Worm (Caenorhabditis elegans): ENCODE results near the gene F52H2.5.

Gene F52H2.5

ce11 chrX:2549322-2549721, 10.6 kb downstream of the F52H2.5 start (continued):
- TF ChIP-seq elt-2 (tag; optimal IDR thresholded peaks at IDR 0.05) (peak; percentile 91), odd-2 (tag; optimal IDR thresholded peaks at IDR 0.05) (peak; percentile 51), hlh-6 (tag; optimal IDR thresholded peaks at IDR 0.05) (peak; percentile 87), ceh-9 (tag; optimal IDR thresholded peaks at IDR 0.05) (peak; percentile 64), sox-2 (GFP tag; IDR thresholded peaks at IDR 0.05) (peak; percentile 68), pha-4 (tag; optimal IDR thresholded peaks at IDR 0.05) (no peak), C08G9.2 (tag; optimal IDR thresholded peaks at IDR 0.05) (peak; percentile 78), nhr-232 (tag; optimal IDR thresholded peaks at IDR 0.05) (peak; percentile 80), ceh-45 (GFP tag; IDR thresholded peaks at IDR 0.05) (peak; percentile 73), ceh-22 (tag; optimal IDR thresholded peaks at IDR 0.05) (no peak), ceh-19 (GFP tag; optimal IDR thresholded peaks at IDR 0.05) (peak; percentile 85), dmd-4 (tag; optimal IDR thresholded peaks at IDR 0.05; ENCODE audit: borderline replicate concordance) (peak; percentile 85), hlh-8 (tag; optimal IDR thresholded peaks at IDR 0.05) (peak; percentile 32), eyg-1 (tag; optimal IDR thresholded peaks at IDR 0.05) (peak; percentile 79), mec-3 (tag; optimal IDR thresholded peaks at IDR 0.05; ENCODE audit: borderline replicate concordance) (no peak), pat-9 (tag; optimal IDR thresholded peaks at IDR 0.05) (peak; percentile 85), npax-4 (tag; optimal IDR thresholded peaks at IDR 0.05) (peak; percentile 47), ceh-30 (tag; optimal IDR thresholded peaks at IDR 0.05) (no peak), C38D4.7 (GFP tag; optimal IDR thresholded peaks at IDR 0.05) (peak; percentile 82), pros-1 (tag; optimal IDR thresholded peaks at IDR 0.05) (no peak), unc-86 (tag; optimal IDR thresholded peaks at IDR 0.05) (peak; percentile 70), zip-5 (tag; optimal IDR thresholded peaks at IDR 0.05) (peak; percentile 54), K09A11.1 (tag; optimal IDR thresholded peaks at IDR 0.05; ENCODE audit: insufficient read depth) (peak; percentile 71), ceh-6 (GFP tag; optimal IDR thresholded peaks at IDR 0.05) (peak; percentile 88), ceh-31 (tag; optimal IDR thresholded peaks at IDR 0.05) (peak; percentile 62), ama-1 (optimal IDR thresholded peaks at IDR 0.05) (no peak), ztf-16 (tag; optimal IDR thresholded peaks at IDR 0.05) (peak; percentile 82), ttx-3 (tag; optimal IDR thresholded peaks at IDR 0.05) (peak; percentile 79), lim-6 (tag; optimal IDR thresholded peaks at IDR 0.05) (no peak), ahr-1 (tag; optimal IDR thresholded peaks at IDR 0.05) (peak; percentile 51), che-1 (tag; optimal IDR thresholded peaks at IDR 0.05) (peak; percentile 86), sdc-2 (tag; optimal IDR thresholded peaks at IDR 0.05) (peak; percentile 84), hlh-15 (tag; optimal IDR thresholded peaks at IDR 0.05) (peak; percentile 76), ceh-2 (tag; optimal IDR thresholded peaks at IDR 0.05) (peak; percentile 47), elt-4 (tag; optimal IDR thresholded peaks at IDR 0.05) (peak; percentile 75), hlh-30 (tag; optimal IDR thresholded peaks at IDR 0.05; ENCODE audit: insufficient read depth) (no peak)

- TF ChIP-seq C38D4.7 (GFP tag; optimal IDR thresholded peaks at IDR 0.05) (no peak), elt-2 (tag; optimal IDR thresholded peaks at IDR 0.05) (no peak), ceh-2 (tag; optimal IDR thresholded peaks at IDR 0.05) (no peak), pag-3 (tag; optimal IDR thresholded peaks at IDR 0.05; ENCODE audit: borderline replicate concordance) (no peak)
Observed at ce11 chrX:2548884-2549283, 11.0 kb downstream of the F52H2.5 start, which contains the start of gene smvt-1. TSS of gene smvt-1 (minus strand) at chrX:2548984.

- TF ChIP-seq ceh-22 (tag; optimal IDR thresholded peaks at IDR 0.05) (no peak), T23F11.4 (GFP tag; optimal IDR thresholded peaks at IDR 0.05) (no peak), lim-6 (tag; optimal IDR thresholded peaks at IDR 0.05) (no peak), dmd-4 (tag; optimal IDR thresholded peaks at IDR 0.05; ENCODE audit: borderline replicate concordance) (no peak), sdc-2 (tag; optimal IDR thresholded peaks at IDR 0.05) (no peak), hlh-13 (GFP tag; optimal IDR thresholded peaks at IDR 0.05) (no peak), fkh-6 (tag; optimal IDR thresholded peaks at IDR 0.05) (no peak), ttx-3 (tag; optimal IDR thresholded peaks at IDR 0.05) (no peak), unc-86 (tag; optimal IDR thresholded peaks at IDR 0.05) (no peak), zip-5 (tag; optimal IDR thresholded peaks at IDR 0.05) (no peak)
Observed at ce11 chrX:2544645-2545044, 15.2 kb downstream of the F52H2.5 start.
